Fruit fly (Drosophila melanogaster) whole organism, embryonic: ENCODE results near the gene inaF-B.
A peak's percentile ranks its signal among the peaks of the same experiment; 100 is the strongest.

Experiments used
- Adf1 ChIP-seq: fragments of 200-800 bp; sonication (Bioruptor generic); IDR thresholded peaks from 2 replicates; pipeline ENCODE4 v1.3.6; 2022; ENCODE audit warnings: missing biosample characterization, missing genetic modification characterization
- Bdp1 ChIP-seq: fragments of 200-800 bp; sonication (Bioruptor generic); optimal IDR thresholded peaks from 3 replicates; lab custom pipeline; 2016; ENCODE audit warnings: missing biosample characterization, missing genetic modification characterization
- CG11456 ChIP-seq: fragments of 200-800 bp; sonication (Bioruptor generic); IDR thresholded peaks from 3 replicates; pipeline ENCODE4 v1.3.6; 2022; ENCODE audit warnings: missing biosample characterization, missing genetic modification characterization
- CG11560 ChIP-seq: fragments of 200-800 bp; sonication (Bioruptor generic); IDR thresholded peaks from 3 replicates; pipeline ENCODE4 v1.3.6; 2022; ENCODE audit warnings: missing biosample characterization, missing genetic modification characterization
- CG11723 ChIP-seq: fragments of 200-800 bp; sonication (Bioruptor generic); optimal IDR thresholded peaks from 2 replicates; lab custom pipeline; 2017; ENCODE audit warnings: missing biosample characterization, mild to moderate bottlenecking, missing genetic modification characterization
- CG13775 ChIP-seq: fragments of 200-800 bp; sonication (Bioruptor generic); optimal IDR thresholded peaks from 3 replicates; lab custom pipeline; 2017; ENCODE audit warnings: missing biosample characterization, mild to moderate bottlenecking, missing genetic modification characterization
- CG14860 ChIP-seq: fragments of 200-800 bp; sonication (Bioruptor generic); IDR thresholded peaks from 3 replicates; pipeline ENCODE4 v1.3.6; 2022; ENCODE audit warnings: missing biosample characterization, missing genetic modification characterization; ENCODE audit not compliant: partially characterized antibody
- CG15601 ChIP-seq: fragments of 200-800 bp; sonication (Bioruptor generic); optimal IDR thresholded peaks from 3 replicates; lab custom pipeline; 2019; ENCODE audit warnings: missing biosample characterization, mild to moderate bottlenecking, missing genetic modification characterization, moderate library complexity
- CG1603 ChIP-seq: fragments of 200-800 bp; sonication (Bioruptor generic); optimal IDR thresholded peaks from 2 replicates; lab custom pipeline; 2019; ENCODE audit warnings: missing biosample characterization, mild to moderate bottlenecking, missing genetic modification characterization, moderate library complexity
- CG17328 ChIP-seq: fragments of 200-800 bp; sonication (Bioruptor generic); IDR thresholded peaks from 2 replicates; pipeline ENCODE4 v1.3.6; 2022; ENCODE audit warnings: missing biosample characterization, missing genetic modification characterization
- CG17361 ChIP-seq: fragments of 200-800 bp; sonication (Bioruptor generic); IDR thresholded peaks from 3 replicates; pipeline ENCODE4 v1.3.6; 2022; ENCODE audit warnings: missing biosample characterization, missing genetic modification characterization
- CG17912 ChIP-seq: fragments of 200-800 bp; sonication (Bioruptor generic); optimal IDR thresholded peaks from 2 replicates; lab custom pipeline; 2018; ENCODE audit warnings: missing biosample characterization, mild to moderate bottlenecking, missing genetic modification characterization
- CG18476 ChIP-seq: fragments of 200-800 bp; sonication (Bioruptor generic); optimal IDR thresholded peaks from 2 replicates; lab custom pipeline; 2016; ENCODE audit warnings: missing biosample characterization, mild to moderate bottlenecking, missing genetic modification characterization
- CG18619 ChIP-seq: fragments of 200-800 bp; sonication (Bioruptor generic); optimal IDR thresholded peaks from 3 replicates; lab custom pipeline; 2017; ENCODE audit warnings: missing biosample characterization, mild to moderate bottlenecking, missing genetic modification characterization
- CG2120 ChIP-seq: fragments of 200-800 bp; sonication (Bioruptor generic); optimal IDR thresholded peaks from 3 replicates; lab custom pipeline; 2016; ENCODE audit warnings: missing biosample characterization, missing genetic modification characterization
- CG2202 ChIP-seq: fragments of 200-800 bp; sonication (Bioruptor generic); optimal IDR thresholded peaks from 2 replicates; lab custom pipeline; 2018; ENCODE audit warnings: missing biosample characterization, mild to moderate bottlenecking, missing genetic modification characterization
- CG31441 ChIP-seq: fragments of 200-800 bp; sonication (Bioruptor generic); IDR thresholded peaks from 2 replicates; pipeline ENCODE4 v1.3.6; 2022; ENCODE audit warnings: missing biosample characterization, missing genetic modification characterization
- CG3163 ChIP-seq: fragments of 200-800 bp; sonication (Bioruptor generic); optimal IDR thresholded peaks from 3 replicates; lab custom pipeline; 2016; ENCODE audit warnings: missing biosample characterization, missing genetic modification characterization
- CG34376 ChIP-seq: fragments of 200-800 bp; sonication (Bioruptor generic); optimal IDR thresholded peaks from 2 replicates; lab custom pipeline; 2018; ENCODE audit warnings: missing biosample characterization, mild to moderate bottlenecking, missing genetic modification characterization
- CG4404 ChIP-seq: fragments of 200-800 bp; sonication (Bioruptor generic); IDR thresholded peaks from 2 replicates; pipeline ENCODE4 v1.3.6; 2022; ENCODE audit warnings: missing biosample characterization, missing genetic modification characterization
- CG7271 ChIP-seq: fragments of 200-800 bp; sonication (Bioruptor generic); optimal IDR thresholded peaks from 2 replicates; lab custom pipeline; 2018; ENCODE audit warnings: missing biosample characterization, mild to moderate bottlenecking, missing genetic modification characterization, moderate library complexity
- CG7839 ChIP-seq: fragments of 200-800 bp; sonication (Bioruptor generic); optimal IDR thresholded peaks from 3 replicates; lab custom pipeline; 2018; ENCODE audit warnings: missing biosample characterization, mild to moderate bottlenecking, missing genetic modification characterization, moderate library complexity
- CG8281 ChIP-seq: fragments of 200-800 bp; sonication (Bioruptor generic); optimal IDR thresholded peaks from 2 replicates; lab custom pipeline; 2018; ENCODE audit warnings: missing biosample characterization, mild to moderate bottlenecking, missing genetic modification characterization, moderate library complexity
- CG8290 ChIP-seq, 3 experiments: fragments of 200-800 bp; sonication (Bioruptor generic); optimal IDR thresholded peaks; 2 replicates each; lab custom pipeline; 2016 to 2019; ENCODE audit warnings: missing biosample characterization in 3 of 3, missing genetic modification characterization in 3 of 3, mild to moderate bottlenecking in 2 of 3, moderate library complexity in 1 of 3
- CG9817 ChIP-seq: fragments of 200-800 bp; sonication (Bioruptor generic); optimal IDR thresholded peaks from 2 replicates; lab custom pipeline; 2018; ENCODE audit warnings: missing biosample characterization, mild to moderate bottlenecking, missing genetic modification characterization, moderate library complexity
- Camta ChIP-seq: fragments of 200-800 bp; sonication (Bioruptor generic); optimal IDR thresholded peaks from 2 replicates; lab custom pipeline; 2016; ENCODE audit warnings: missing biosample characterization, missing genetic modification characterization
- CrebB ChIP-seq: fragments of 200-800 bp; sonication (Bioruptor generic); optimal IDR thresholded peaks from 3 replicates; lab custom pipeline; 2018; ENCODE audit warnings: missing biosample characterization, mild to moderate bottlenecking, missing genetic modification characterization
- Ets97D ChIP-seq: fragments of 200-800 bp; sonication (Bioruptor generic); optimal IDR thresholded peaks from 3 replicates; lab custom pipeline; 2016; ENCODE audit warnings: missing biosample characterization, missing genetic modification characterization
- MTF-1 ChIP-seq: fragments of 200-800 bp; sonication (Bioruptor generic); optimal IDR thresholded peaks from 2 replicates; lab custom pipeline; 2018; ENCODE audit warnings: missing biosample characterization, mild to moderate bottlenecking, missing genetic modification characterization, borderline replicate concordance
- Oli ChIP-seq: fragments of 200-800 bp; sonication (Bioruptor generic); optimal IDR thresholded peaks from 2 replicates; lab custom pipeline; 2018; ENCODE audit warnings: missing biosample characterization, mild to moderate bottlenecking, missing genetic modification characterization, moderate library complexity
- Opbp ChIP-seq: fragments of 200-800 bp; sonication (Bioruptor generic); IDR thresholded peaks from 3 replicates; pipeline ENCODE4 v1.3.6; 2022; ENCODE audit warnings: missing biosample characterization, missing genetic modification characterization; ENCODE audit not compliant: partially characterized antibody
- Pdp1 ChIP-seq, 2 experiments: fragments of 200-800 bp; sonication (Bioruptor generic); optimal IDR thresholded peaks; 3 replicates each; lab custom pipeline; 2016; ENCODE audit warnings: missing biosample characterization in 2 of 2, missing genetic modification characterization in 2 of 2, mild to moderate bottlenecking in 1 of 2, moderate library complexity in 1 of 2
- ab ChIP-seq: fragments of 200-800 bp; sonication (Bioruptor generic); optimal IDR thresholded peaks from 2 replicates; lab custom pipeline; 2016; ENCODE audit warnings: missing biosample characterization, missing genetic modification characterization
- cg ChIP-seq: fragments of 200-800 bp; sonication (Bioruptor generic); optimal IDR thresholded peaks from 3 replicates; lab custom pipeline; 2019; ENCODE audit warnings: missing biosample characterization, mild to moderate bottlenecking, missing genetic modification characterization, moderate library complexity
- chm ChIP-seq: fragments of 200-800 bp; sonication (Bioruptor generic); IDR thresholded peaks from 2 replicates; pipeline ENCODE4 v1.3.6; 2022; ENCODE audit warnings: missing biosample characterization, missing genetic modification characterization
- emc ChIP-seq: fragments of 200-800 bp; sonication (Bioruptor generic); optimal IDR thresholded peaks from 2 replicates; lab custom pipeline; 2016; ENCODE audit warnings: missing biosample characterization, missing genetic modification characterization
- ewg ChIP-seq: fragments of 200-800 bp; sonication (Bioruptor generic); optimal IDR thresholded peaks from 3 replicates; lab custom pipeline; 2017; ENCODE audit warnings: mild to moderate bottlenecking, missing biosample characterization, missing genetic modification reagents, missing genetic modification characterization
- fu2 ChIP-seq: fragments of 200-800 bp; sonication (Bioruptor generic); optimal IDR thresholded peaks from 2 replicates; lab custom pipeline; 2016; ENCODE audit warnings: missing biosample characterization, missing genetic modification characterization
- ind ChIP-seq: fragments of 200-800 bp; sonication (Bioruptor generic); optimal IDR thresholded peaks from 3 replicates; lab custom pipeline; 2016; ENCODE audit warnings: missing biosample characterization, missing genetic modification characterization
- insv ChIP-seq, 2 experiments: fragments of 200-800 bp; sonication (Bioruptor generic); optimal IDR thresholded peaks; 3 replicates each; lab custom pipeline; 2016 to 2018; ENCODE audit warnings: missing biosample characterization in 2 of 2, missing genetic modification characterization in 2 of 2
- ken ChIP-seq: fragments of 200-800 bp; sonication (Bioruptor generic); IDR thresholded peaks from 3 replicates; pipeline ENCODE4 v1.3.6; 2022; ENCODE audit warnings: missing biosample characterization, missing genetic modification characterization
- lmd ChIP-seq: fragments of 200-800 bp; sonication (Bioruptor generic); IDR thresholded peaks from 2 replicates; pipeline ENCODE4 v1.3.6; 2022; ENCODE audit warnings: missing biosample characterization, missing genetic modification characterization
- nerfin-2 ChIP-seq: fragments of 200-800 bp; sonication (Bioruptor generic); IDR thresholded peaks from 2 replicates; pipeline ENCODE4 v1.3.6; 2022; ENCODE audit warnings: missing biosample characterization, missing genetic modification characterization; ENCODE audit not compliant: partially characterized antibody
- p53 ChIP-seq: fragments of 200-800 bp; sonication (Bioruptor generic); optimal IDR thresholded peaks from 2 replicates; lab custom pipeline; 2016; ENCODE audit warnings: missing biosample characterization, missing genetic modification characterization
- ro ChIP-seq: fragments of 200-800 bp; sonication (Bioruptor generic); IDR thresholded peaks from 2 replicates; pipeline ENCODE4 v1.3.6; 2022; ENCODE audit warnings: missing biosample characterization, missing genetic modification characterization
- slbo ChIP-seq: fragments of 200-800 bp; sonication (Bioruptor generic); IDR thresholded peaks from 2 replicates; pipeline ENCODE4 v1.3.6; 2022; ENCODE audit warnings: missing biosample characterization, missing genetic modification characterization
- tll ChIP-seq, 2 experiments: fragments of 200-800 bp in 1 of 2; fragments of >200 bp in 1 of 2; sonication (Bioruptor generic) in 1 of 2; optimal IDR thresholded peaks; 2 replicates each; lab custom pipeline; 2017 to 2019; ENCODE audit warnings: missing biosample characterization in 2 of 2, missing genetic modification characterization in 2 of 2, mild to moderate bottlenecking in 1 of 2, moderate library complexity in 1 of 2
- trem ChIP-seq: fragments of 200-800 bp; optimal IDR thresholded peaks from 3 replicates; lab custom pipeline; 2019; ENCODE audit warnings: missing biosample characterization, mild to moderate bottlenecking, missing genetic modification characterization, moderate library complexity
- vvl ChIP-seq: fragments of 200-800 bp; sonication (Bioruptor generic); IDR thresholded peaks from 2 replicates; pipeline ENCODE4 v1.3.6; 2022; ENCODE audit warnings: missing biosample characterization, missing genetic modification characterization
- zen ChIP-seq: fragments of 200-800 bp; sonication (Bioruptor generic); optimal IDR thresholded peaks from 3 replicates; lab custom pipeline; 2018; ENCODE audit warnings: missing biosample characterization, mild to moderate bottlenecking, missing genetic modification characterization, moderate library complexity

inaF-B gene

dm6 chrX:11720138-11720537 is 12.4 kb downstream of the inaF-B start, which contains the start of gene Tango10 (continued):
- no peak for TF ChIP-seq CG2202 (tag; lab: Kevin White, UChicago)
- peak; percentile 64 for TF ChIP-seq trem (tag; lab: Kevin White, UChicago)
- peak; percentile 5 for TF ChIP-seq cg (GFP tag; lab: Kevin White, UChicago)
- TF ChIP-seq ab: no peak
- TF ChIP-seq Camta (GFP tag; lab: Kevin White, UChicago): peak; percentile 52
- TF ChIP-seq CG17361 (GFP tag; lab: Robert Waterston, UW): peak; percentile 45; the same call in 2 of the 3 replicates
- no peak; the same call in 1 of the 2 replicates for TF ChIP-seq CG17328 (GFP tag; lab: Robert Waterston, UW)
- TF ChIP-seq CG13775 (GFP tag; lab: Kevin White, UChicago): peak; percentile 67
- peak; percentile 60; the same call in 2 of the 3 replicates for TF ChIP-seq Opbp (GFP tag; lab: Robert Waterston, UW)
- TF ChIP-seq ro (GFP tag; lab: Robert Waterston, UW): no peak
- TF ChIP-seq Ets97D (GFP tag; lab: Kevin White, UChicago): peak; percentile 66
- no peak for TF ChIP-seq CrebB (tag; lab: Kevin White, UChicago)
- no peak for TF ChIP-seq MTF-1 (GFP tag; lab: Kevin White, UChicago)
- TF ChIP-seq CG11723 (GFP tag; lab: Kevin White, UChicago): no peak
- peak; percentile 20 for TF ChIP-seq CG7839 (tag; lab: Kevin White, UChicago)
- TF ChIP-seq p53: peak; percentile 30
- no peak for TF ChIP-seq chm (GFP tag; lab: Robert Waterston, UW)
- TF ChIP-seq CG4404: peak; percentile 66
- TF ChIP-seq emc (GFP tag; lab: Kevin White, UChicago): no peak
- TF ChIP-seq CG17912 (GFP tag; lab: Kevin White, UChicago): no peak
- peak in 1 of 2 experiments; percentile 8 for TF ChIP-seq insv (GFP tag; optimal IDR thresholded peaks at IDR 0.05; lab: Kevin White, UChicago)
- peak; percentile 42 for TF ChIP-seq ewg (GFP tag; lab: Kevin White, UChicago)
- TF ChIP-seq CG31441: no peak; the same call in 1 of the 2 replicates
- TF ChIP-seq CG18619 (GFP tag; lab: Kevin White, UChicago): no peak
- TF ChIP-seq CG15601: peak; percentile 42
- TF ChIP-seq CG3163: peak; percentile 15
- no peak for TF ChIP-seq CG8281 (tag; lab: Kevin White, UChicago)
- peak; percentile 46; the same call in 1 of the 2 replicates for TF ChIP-seq vvl (GFP tag; lab: Robert Waterston, UW)
- peak; percentile 20 for TF ChIP-seq CG34376 (GFP tag; lab: Kevin White, UChicago)
- TF ChIP-seq nerfin-2 (GFP tag; lab: Robert Waterston, UW): peak; percentile 74
- TF ChIP-seq CG14860 (GFP tag; lab: Robert Waterston, UW): peak; percentile 71; the same call in 2 of the 3 replicates
- peak; percentile 51 for TF ChIP-seq fu2 (GFP tag; lab: Kevin White, UChicago)
- TF ChIP-seq CG7271 (tag; lab: Kevin White, UChicago): no peak
- TF ChIP-seq CG8290 (GFP tag; optimal IDR thresholded peaks at IDR 0.05; lab: Kevin White, UChicago): no peak
- TF ChIP-seq CG8290 (tag; optimal IDR thresholded peaks at IDR 0.05; lab: Kevin White, UChicago): peak in 1 of 2 experiments; percentile 60
- no peak for TF ChIP-seq Oli (tag; lab: Kevin White, UChicago)
- peak; percentile 73 for TF ChIP-seq slbo (GFP tag; lab: Robert Waterston, UW)
- TF ChIP-seq Bdp1 (GFP tag; lab: Kevin White, UChicago): no peak
- peak; percentile 35 to 55 for TF ChIP-seq Pdp1 (GFP tag; optimal IDR thresholded peaks at IDR 0.05; lab: Kevin White, UChicago)
- peak; percentile 57 for TF ChIP-seq zen (tag; lab: Kevin White, UChicago)
- TF ChIP-seq Adf1 (GFP tag; lab: Robert Waterston, UW): no peak
- TF ChIP-seq ken (GFP tag; lab: Robert Waterston, UW): peak; percentile 66; the same call in 2 of the 3 replicates
- no peak for TF ChIP-seq tll (GFP tag; optimal IDR thresholded peaks at IDR 0.05; lab: Kevin White, UChicago)
- peak; percentile 40 for TF ChIP-seq ind
- peak; percentile 79 for TF ChIP-seq CG1603 (tag; lab: Kevin White, UChicago)
- peak; percentile 23 for TF ChIP-seq CG18476 (GFP tag; lab: Kevin White, UChicago)
- no peak for TF ChIP-seq CG11560
- TF ChIP-seq CG9817 (tag; lab: Kevin White, UChicago): peak; percentile 43
- peak; percentile 61 for TF ChIP-seq lmd (GFP tag; lab: Robert Waterston, UW)
- TF ChIP-seq CG11456 (GFP tag; lab: Robert Waterston, UW): no peak
- TF ChIP-seq CG2120 (GFP tag; lab: Kevin White, UChicago): peak; percentile 71
